Worm (Caenorhabditis elegans): Measurements from ENCODE around the gene elo-5.

- TF ChIP-seq ceh-36 (tag; optimal IDR thresholded peaks at IDR 0.05), result no peak
- TF ChIP-seq tbx-37 (GFP tag; conservative IDR thresholded peaks at IDR 0.05), result no peak
- TF ChIP-seq pes-1 (GFP tag; IDR thresholded peaks at IDR 0.05), result no peak
- no peak for TF ChIP-seq ama-1 (optimal IDR thresholded peaks at IDR 0.05)
- no peak for TF ChIP-seq F13C5.2 (tag; optimal IDR thresholded peaks at IDR 0.05)
These were observed 5.7 kb upstream of the elo-5 start, which contains the start of gene F41H10.1 for ce11 chrIV:5382609-5383008.
